Worm (Caenorhabditis elegans) whole organism, L1 larva: ENCODE results near the gene F56H9.9.

Source experiments
- aly-2 ChIP-seq: fragments of 150-350 bp; optimal IDR thresholded peaks from 2 replicates; lab custom pipeline; 2014; ENCODE audit warnings: missing biosample characterization, missing genetic modification characterization
- hpl-2 ChIP-seq: fragments of 150-350 bp; optimal IDR thresholded peaks from 2 replicates; lab custom pipeline; 2014; ENCODE audit warnings: missing biosample characterization, missing genetic modification reagents, missing genetic modification characterization
- lin-13 ChIP-seq: fragments of 150-350 bp; optimal IDR thresholded peaks from 2 replicates; lab custom pipeline; 2014; ENCODE audit warnings: missing biosample characterization, missing genetic modification reagents, missing genetic modification characterization
- snpc-4 ChIP-seq: fragments of 150-350 bp; optimal IDR thresholded peaks from 2 replicates; lab custom pipeline; 2014; ENCODE audit warnings: missing biosample characterization, missing genetic modification characterization
- zag-1 ChIP-seq: fragments of 150-350 bp; optimal IDR thresholded peaks from 2 replicates; lab custom pipeline; 2014; ENCODE audit warnings: missing biosample characterization, missing genetic modification characterization

DNA sequence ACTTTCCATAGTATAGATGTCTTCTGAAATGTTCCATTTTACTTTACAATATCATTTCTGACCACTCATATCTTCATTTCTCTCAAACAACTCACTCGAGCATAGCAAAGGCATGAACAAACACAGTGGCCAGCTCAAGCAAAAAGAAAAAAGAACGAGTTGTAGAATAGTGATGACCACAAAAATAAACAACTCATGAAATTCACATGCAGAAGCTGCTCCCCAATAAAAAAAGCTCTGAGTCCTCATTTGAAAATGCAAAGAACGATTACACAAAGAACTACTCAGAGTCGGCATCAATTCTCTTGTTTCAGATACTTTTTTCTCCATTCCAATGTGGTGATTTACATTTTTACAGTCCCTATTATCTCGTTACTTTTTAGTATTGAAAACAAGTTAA is 10.5 kb upstream of the F56H9.9 start:
- no peak for TF ChIP-seq zag-1 (tag; lab: Kevin White, UChicago)
- no peak for TF ChIP-seq hpl-2 (GFP tag; lab: Kevin White, UChicago)
- no peak for TF ChIP-seq snpc-4
- TF ChIP-seq lin-13 (GFP tag; lab: Kevin White, UChicago), result no peak
- no peak for TF ChIP-seq aly-2
